Worm (Caenorhabditis elegans) whole organism, midembryonic: ENCODE data around the gene F45D11.14.

Experiments
- T22C8.4 ChIP-seq: fragments of 200-800 bp; sonication (Bioruptor generic); IDR thresholded peaks from 2 replicates; pipeline ENCODE4 v1.3.6; 2022; ENCODE audit warnings: missing genetic modification characterization, missing compliant biosample characterization
- flt-1 ChIP-seq: fragments of 200-800 bp; sonication (Bioruptor generic); IDR thresholded peaks from 2 replicates; pipeline ENCODE4 v1.3.6; 2022; ENCODE audit warnings: missing genetic modification characterization, missing compliant biosample characterization
- klf-2 ChIP-seq: fragments of 200-800 bp; sonication (Bioruptor generic); conservative IDR thresholded peaks from 2 replicates; pipeline ENCODE4 v1.3.6; 2022; ENCODE audit warnings: missing genetic modification reagents, missing genetic modification characterization, missing compliant biosample characterization
- ztf-29 ChIP-seq: fragments of 200-800 bp; sonication (Bioruptor generic); IDR thresholded peaks from 2 replicates; pipeline ENCODE4 v1.3.6; 2022; ENCODE audit warnings: missing genetic modification reagents, missing genetic modification characterization, missing compliant biosample characterization

- TF ChIP-seq flt-1 (GFP tag; lab: Robert Waterston, UW) (no peak), ztf-29 (GFP tag; lab: Robert Waterston, UW) (no peak), T22C8.4 (no peak), klf-2 (no peak)
Measured at ce11 chrII:991300-991699, 15.0 kb downstream of the F45D11.14 start, which contains the start of gene fbxc-42.
